Worm (Caenorhabditis elegans) whole organism, midembryonic: ENCODE measurements around the gene mrps-26.

Source experiments
- cog-1 ChIP-seq: sonication (generic microtip); optimal IDR thresholded peaks from 2 replicates; lab custom pipeline; 2016; ENCODE audit warnings: missing genetic modification characterization, missing compliant biosample characterization
- flt-1 ChIP-seq: fragments of 200-800 bp; sonication (Bioruptor generic); IDR thresholded peaks from 2 replicates; pipeline ENCODE4 v1.3.6; 2022; ENCODE audit warnings: missing genetic modification characterization, missing compliant biosample characterization
- klf-2 ChIP-seq: fragments of 200-800 bp; sonication (Bioruptor generic); conservative IDR thresholded peaks from 2 replicates; pipeline ENCODE4 v1.3.6; 2022; ENCODE audit warnings: missing genetic modification reagents, missing genetic modification characterization, missing compliant biosample characterization
- ref-1 ChIP-seq: fragments of 200-800 bp; sonication (Bioruptor generic); conservative IDR thresholded peaks from 2 replicates; pipeline ENCODE4 v1.3.6; 2022; ENCODE audit warnings: missing genetic modification reagents, missing genetic modification characterization, missing compliant biosample characterization
- tab-1 ChIP-seq: fragments of 200-800 bp; sonication (Bioruptor generic); IDR thresholded peaks from 2 replicates; pipeline ENCODE4 v1.3.6; 2022; ENCODE audit warnings: missing genetic modification characterization, missing compliant biosample characterization
- ztf-23 ChIP-seq: fragments of 200-800 bp; sonication (Bioruptor generic); IDR thresholded peaks from 2 replicates; pipeline ENCODE4 v1.3.6; 2022; ENCODE audit warnings: missing genetic modification reagents, missing genetic modification characterization, missing compliant biosample characterization
- ztf-29 ChIP-seq: fragments of 200-800 bp; sonication (Bioruptor generic); IDR thresholded peaks from 2 replicates; pipeline ENCODE4 v1.3.6; 2022; ENCODE audit warnings: missing genetic modification reagents, missing genetic modification characterization, missing compliant biosample characterization

DNA sequence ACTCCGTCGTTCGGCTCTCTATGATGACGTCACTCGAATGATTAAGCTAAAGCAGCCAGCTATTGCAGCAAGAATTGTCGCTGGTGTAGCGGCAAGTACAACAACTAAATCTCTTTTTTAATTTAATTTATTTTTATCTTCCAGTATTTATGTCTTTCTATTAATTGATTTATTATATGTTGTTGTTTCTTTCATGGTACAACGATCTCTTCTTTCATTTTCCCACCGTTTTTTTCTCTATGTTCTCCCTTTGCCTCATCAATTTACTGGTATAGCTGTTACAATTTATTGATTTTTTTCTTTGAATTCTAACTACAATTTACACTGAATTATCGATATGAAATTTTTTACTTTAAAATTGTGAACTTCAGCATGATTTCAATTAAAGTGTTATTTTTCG, 38.7 kb upstream of the mrps-26 start, which contains the start of gene moc-6:
- no peak for TF ChIP-seq klf-2 (GFP tag; lab: Robert Waterston, UW)
- TF ChIP-seq ztf-29, result no peak
- no peak for TF ChIP-seq cog-1 (tag; lab: Kevin White, UChicago)
- TF ChIP-seq flt-1 (GFP tag; lab: Robert Waterston, UW), result no peak
- TF ChIP-seq tab-1 (GFP tag; lab: Robert Waterston, UW), result no peak
- TF ChIP-seq ref-1 (GFP tag; lab: Robert Waterston, UW), result no peak
- no peak for TF ChIP-seq ztf-23
